Worm (Caenorhabditis elegans): ENCODE data around the gene Y39G8B.7.

Y39G8B.7 gene

DNA sequence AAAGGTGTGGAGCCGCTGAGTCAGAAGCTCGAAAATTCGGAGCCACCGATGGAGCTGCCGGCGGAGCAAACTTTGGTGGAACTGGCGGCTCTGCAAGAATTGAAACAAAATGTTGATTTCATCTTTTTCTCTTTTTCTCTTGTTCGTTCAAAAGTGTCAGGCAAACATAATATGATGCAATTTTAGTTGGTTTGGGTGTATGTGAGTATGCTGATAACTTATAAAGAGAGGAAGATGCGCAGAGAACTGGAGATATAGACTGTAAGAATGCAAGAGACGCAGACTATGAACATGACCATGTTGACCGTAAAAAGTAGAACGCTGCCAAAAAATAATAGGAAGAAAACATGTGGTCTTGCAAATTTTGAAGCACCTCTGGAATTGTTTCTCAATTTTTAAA is 40.8 kb downstream of the Y39G8B.7 start:
- TF ChIP-seq pha-2 (tag; optimal IDR thresholded peaks at IDR 0.05) (no peak), sox-4 (tag; optimal IDR thresholded peaks at IDR 0.05) (no peak), elt-2 (tag; optimal IDR thresholded peaks at IDR 0.05) (peak; percentile 59)

DNA sequence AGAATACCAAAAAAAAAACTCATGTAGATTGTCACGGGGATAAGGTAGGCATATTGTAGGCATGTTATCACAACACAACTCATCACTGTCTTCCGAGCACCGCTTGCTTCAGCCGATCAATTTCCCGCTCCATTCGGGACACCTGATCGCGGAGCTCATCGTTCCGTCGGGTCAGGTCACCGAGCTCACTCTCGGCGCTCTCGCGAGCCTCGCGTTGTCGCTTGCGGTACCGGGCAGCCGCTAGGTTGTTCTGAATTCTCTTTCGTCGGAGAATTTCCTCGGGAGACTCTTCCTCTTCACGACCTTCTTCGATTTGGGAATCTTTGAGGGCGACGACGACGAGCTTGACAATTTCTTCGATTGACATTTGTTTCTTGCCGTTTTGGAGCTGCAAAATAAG is 42.8 kb downstream of the Y39G8B.7 start:
- TF ChIP-seq ceh-14 (tag; optimal IDR thresholded peaks at IDR 0.05) = no peak
- no peak for TF ChIP-seq elt-4 (tag; optimal IDR thresholded peaks at IDR 0.05)
- no peak for TF ChIP-seq pros-1 (tag; optimal IDR thresholded peaks at IDR 0.05)
- TF ChIP-seq C08G9.2 (tag; optimal IDR thresholded peaks at IDR 0.05) = no peak
- no peak for TF ChIP-seq K02D7.2 (tag; optimal IDR thresholded peaks at IDR 0.05)
- no peak for TF ChIP-seq lin-11 (tag; optimal IDR thresholded peaks at IDR 0.05)
- no peak for TF ChIP-seq sdc-2 (tag; optimal IDR thresholded peaks at IDR 0.05)
- TF ChIP-seq nhr-11 (tag; optimal IDR thresholded peaks at IDR 0.05) = no peak
- TF ChIP-seq ref-2 (tag; optimal IDR thresholded peaks at IDR 0.05) = no peak
- TF ChIP-seq ceh-18 (tag; optimal IDR thresholded peaks at IDR 0.05) = no peak
- TF ChIP-seq ceh-22 (tag; optimal IDR thresholded peaks at IDR 0.05) = no peak
- no peak for TF ChIP-seq ceh-30 (tag; optimal IDR thresholded peaks at IDR 0.05)

DNA sequence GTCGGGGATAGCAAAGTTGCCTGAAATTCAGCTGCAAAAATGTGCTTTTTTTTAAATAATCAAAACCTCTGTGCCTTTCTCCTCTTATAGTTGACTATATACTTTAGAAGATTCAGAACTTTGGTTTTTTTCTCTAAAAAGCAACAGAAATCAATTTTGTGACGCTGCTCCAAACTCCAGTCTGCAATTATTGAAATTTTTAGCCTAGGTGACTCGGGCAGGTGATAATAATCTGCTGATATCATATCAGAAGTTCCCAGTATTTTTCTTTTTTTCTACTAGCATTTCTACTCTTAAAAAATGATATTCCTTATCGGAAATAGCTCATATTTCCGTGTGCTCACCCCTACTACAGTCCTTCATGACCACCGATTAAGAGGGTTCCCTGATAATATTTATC is 45.5 kb downstream of the Y39G8B.7 start, which contains the start of gene sre-44:
TSS of gene sre-44 (plus strand) at position 301 of the 400 bp plus-strand sequence.
- TF ChIP-seq unc-55 (GFP tag; optimal IDR thresholded peaks at IDR 0.05) = no peak
- peak; percentile 54 for TF ChIP-seq elt-2 (tag; optimal IDR thresholded peaks at IDR 0.05)

DNA sequence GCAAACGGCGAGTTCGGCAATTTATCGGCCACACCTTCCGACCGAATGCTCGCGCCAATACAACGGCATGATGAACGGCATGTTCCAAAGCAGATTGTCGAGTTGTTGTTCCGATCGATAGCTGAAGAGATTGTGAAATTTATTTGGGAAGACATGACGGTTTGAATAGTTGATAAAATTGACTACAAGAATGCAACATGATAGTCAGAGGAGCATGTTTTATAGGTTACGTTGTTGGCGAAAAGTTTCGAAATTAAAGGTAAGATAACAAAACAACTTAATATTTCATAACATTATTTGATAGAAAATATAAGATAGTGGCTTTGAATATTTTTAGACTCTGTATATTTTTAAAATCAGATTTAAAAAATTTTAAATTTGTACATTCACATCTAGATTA is 49.3 kb downstream of the Y39G8B.7 start:
- TF ChIP-seq ceh-30 (tag; optimal IDR thresholded peaks at IDR 0.05) = no peak
- no peak for TF ChIP-seq ceh-6 (GFP tag; optimal IDR thresholded peaks at IDR 0.05)
- no peak for TF ChIP-seq tbx-2 (tag; optimal IDR thresholded peaks at IDR 0.05)
- TF ChIP-seq hlh-15 (tag; optimal IDR thresholded peaks at IDR 0.05) = no peak
- no peak for TF ChIP-seq madf-2 (tag; optimal IDR thresholded peaks at IDR 0.05)
- TF ChIP-seq sox-4 (tag; optimal IDR thresholded peaks at IDR 0.05) = no peak
- TF ChIP-seq odd-2 (tag; optimal IDR thresholded peaks at IDR 0.05) = no peak
- no peak for TF ChIP-seq ceh-48 (tag; optimal IDR thresholded peaks at IDR 0.05)
- TF ChIP-seq C38D4.7 (GFP tag; optimal IDR thresholded peaks at IDR 0.05) = no peak
- TF ChIP-seq hlh-6 (tag; optimal IDR thresholded peaks at IDR 0.05) = no peak
- no peak for TF ChIP-seq lin-11 (tag; optimal IDR thresholded peaks at IDR 0.05)
- no peak for TF ChIP-seq unc-3 (GFP tag; conservative IDR thresholded peaks at IDR 0.05)
- TF ChIP-seq unc-3 (tag; optimal IDR thresholded peaks at IDR 0.05) = no peak
- no peak for TF ChIP-seq sox-2 (GFP tag; IDR thresholded peaks at IDR 0.05)
